Fruit fly (Drosophila melanogaster) whole organism, wandering third instar larva: Measurements from ENCODE around the gene CG31693.

Source experiments
- Abd-B ChIP-seq: fragments of >200 bp; optimal IDR thresholded peaks from 2 replicates; lab custom pipeline; 2017; ENCODE audit warnings: missing biosample characterization, missing genetic modification characterization
- CG32264 ChIP-seq: fragments of 200-800 bp; sonication (Bioruptor generic); optimal IDR thresholded peaks from 2 replicates; lab custom pipeline; 2016; ENCODE audit warnings: missing biosample characterization, missing genetic modification characterization
- CG9705 ChIP-seq: fragments of 200-800 bp; sonication (Bioruptor generic); optimal IDR thresholded peaks from 2 replicates; lab custom pipeline; 2018; ENCODE audit warnings: missing biosample characterization, mild to moderate bottlenecking, missing genetic modification characterization
- CrebA ChIP-seq: fragments of 200-800 bp; sonication (Bioruptor generic); optimal IDR thresholded peaks from 2 replicates; lab custom pipeline; 2016; ENCODE audit warnings: missing biosample characterization, mild to moderate bottlenecking, missing genetic modification characterization, borderline replicate concordance
- Dfd ChIP-seq: fragments of >200 bp; optimal IDR thresholded peaks from 2 replicates; lab custom pipeline; 2017; ENCODE audit warnings: missing biosample characterization, missing genetic modification characterization
- Dif ChIP-seq: fragments of 200-275, 200-300 bp; sonication (Bioruptor generic); optimal IDR thresholded peaks from 2 replicates; lab custom pipeline; 2018; ENCODE audit warnings: missing biosample characterization, missing genetic modification characterization; ENCODE audit not compliant: partially characterized antibody
- GATAd ChIP-seq: sonication (Bioruptor generic); optimal IDR thresholded peaks from 2 replicates; lab custom pipeline; 2016; ENCODE audit warnings: missing biosample characterization, missing genetic modification characterization
- Hnf4 ChIP-seq: fragments of 200-800 bp; sonication (Bioruptor generic); optimal IDR thresholded peaks from 2 replicates; lab custom pipeline; 2016; ENCODE audit warnings: missing biosample characterization, mild to moderate bottlenecking, missing genetic modification characterization
- Hr78 ChIP-seq: fragments of >200 bp; optimal IDR thresholded peaks from 2 replicates; lab custom pipeline; 2017; ENCODE audit warnings: missing biosample characterization, missing genetic modification characterization
- Hr83 ChIP-seq: fragments of 200-300 bp; sonication (Bioruptor generic); optimal IDR thresholded peaks from 2 replicates; lab custom pipeline; 2016; ENCODE audit warnings: missing biosample characterization, mild to moderate bottlenecking, missing genetic modification characterization, moderate library complexity; ENCODE audit not compliant: poor library complexity, severe bottlenecking
- Jra ChIP-seq: sonication (Bioruptor generic); optimal IDR thresholded peaks from 2 replicates; lab custom pipeline; 2016; ENCODE audit warnings: missing biosample characterization, missing genetic modification characterization
- Mio ChIP-seq: sonication (Bioruptor generic); optimal IDR thresholded peaks from 2 replicates; lab custom pipeline; 2016; ENCODE audit warnings: missing biosample characterization, missing genetic modification characterization
- Myc ChIP-seq: fragments of >200 bp; optimal IDR thresholded peaks from 2 replicates; lab custom pipeline; 2017
- N ChIP-seq: fragments of >200 bp; optimal IDR thresholded peaks from 2 replicates; lab custom pipeline; 2018; ENCODE audit warnings: missing biosample characterization, missing external identifiers, missing genetic modification characterization
- OdsH ChIP-seq: fragments of 200-800 bp; sonication (Bioruptor generic); optimal IDR thresholded peaks from 2 replicates; lab custom pipeline; 2016; ENCODE audit warnings: missing biosample characterization, mild to moderate bottlenecking, missing genetic modification characterization
- Rel ChIP-seq, 2 experiments: fragments of 200-800 bp; sonication (Bioruptor generic) in 1 of 2; optimal IDR thresholded peaks; 2 replicates in 1 of 2; 3 replicates in 1 of 2; lab custom pipeline; 2016 to 2019; ENCODE audit warnings: mild to moderate bottlenecking in 2 of 2, missing biosample characterization in 2 of 2, missing genetic modification characterization in 2 of 2, moderate library complexity in 1 of 2
- Sp1 ChIP-seq: fragments of 200-800 bp; sonication (Bioruptor generic); optimal IDR thresholded peaks from 3 replicates; lab custom pipeline; 2019; ENCODE audit warnings: missing biosample characterization, mild to moderate bottlenecking, missing genetic modification characterization, moderate library complexity
- Vsx2 ChIP-seq: fragments of 200-300, 225-300 bp; sonication (Bioruptor generic); optimal IDR thresholded peaks from 2 replicates; lab custom pipeline; 2018; ENCODE audit warnings: missing biosample characterization, missing genetic modification characterization; ENCODE audit not compliant: partially characterized antibody
- br ChIP-seq: fragments of 200-800 bp; sonication (Bioruptor generic); optimal IDR thresholded peaks from 2 replicates; lab custom pipeline; 2016; ENCODE audit warnings: missing biosample characterization, missing genetic modification characterization
- brk ChIP-seq: fragments of 200-800 bp; sonication (Bioruptor generic); optimal IDR thresholded peaks from 2 replicates; lab custom pipeline; 2016; ENCODE audit warnings: missing biosample characterization, mild to moderate bottlenecking, missing genetic modification characterization
- dl ChIP-seq, 2 experiments: fragments of 175-275, 200-275 bp in 1 of 2; fragments of 200-275 bp in 1 of 2; sonication (Bioruptor generic); optimal IDR thresholded peaks; lab custom pipeline; 2018; ENCODE audit warnings: mild to moderate bottlenecking in 2 of 2, missing biosample characterization in 2 of 2, missing genetic modification characterization in 2 of 2, moderate library complexity in 2 of 2; ENCODE audit not compliant: partially characterized antibody in 2 of 2, insufficient read depth in 1 of 2
- dmrt93B ChIP-seq: fragments of 200-800 bp; sonication (Bioruptor generic); optimal IDR thresholded peaks from 2 replicates; lab custom pipeline; 2018; ENCODE audit warnings: missing biosample characterization, mild to moderate bottlenecking, missing genetic modification characterization
- dsf ChIP-seq: sonication (Bioruptor generic); optimal IDR thresholded peaks from 2 replicates; lab custom pipeline; 2016; ENCODE audit warnings: missing biosample characterization, missing genetic modification characterization, borderline replicate concordance
- ey ChIP-seq: fragments of 200-800 bp; sonication (Bioruptor generic); optimal IDR thresholded peaks from 2 replicates; lab custom pipeline; 2016; ENCODE audit warnings: missing biosample characterization, missing genetic modification characterization
- foxo ChIP-seq, 2 experiments: fragments of 200-800 bp; sonication (Bioruptor generic); optimal IDR thresholded peaks; 2 replicates in 1 of 2; 3 replicates in 1 of 2; lab custom pipeline; 2016 to 2017; ENCODE audit warnings: missing biosample characterization in 2 of 2, missing genetic modification characterization in 2 of 2
- fru ChIP-seq: fragments of 200-800 bp; sonication (Bioruptor generic); optimal IDR thresholded peaks from 3 replicates; lab custom pipeline; 2016; ENCODE audit warnings: missing biosample characterization, mild to moderate bottlenecking, missing genetic modification characterization
- h ChIP-seq: fragments of 200-800 bp; sonication (Bioruptor generic); optimal IDR thresholded peaks from 3 replicates; lab custom pipeline; 2016; ENCODE audit warnings: missing biosample characterization, mild to moderate bottlenecking, missing genetic modification characterization
- jim ChIP-seq: fragments of 175-275, 200-325 bp; sonication (Bioruptor generic); optimal IDR thresholded peaks from 2 replicates; lab custom pipeline; 2016; ENCODE audit warnings: missing biosample characterization, mild to moderate bottlenecking, missing genetic modification characterization
- lola ChIP-seq: fragments of >200 bp; optimal IDR thresholded peaks from 2 replicates; lab custom pipeline; 2017; ENCODE audit warnings: missing biosample characterization, missing genetic modification characterization
- pan ChIP-seq: fragments of >200 bp; optimal IDR thresholded peaks from 2 replicates; lab custom pipeline; 2017
- psq ChIP-seq: fragments of 200-800 bp; sonication (Bioruptor generic); optimal IDR thresholded peaks from 3 replicates; lab custom pipeline; 2017; ENCODE audit warnings: missing biosample characterization, mild to moderate bottlenecking, missing genetic modification characterization, moderate library complexity
- rgr ChIP-seq: fragments of 200-800 bp; sonication (Bioruptor generic); optimal IDR thresholded peaks from 3 replicates; lab custom pipeline; 2016; ENCODE audit warnings: missing biosample characterization, mild to moderate bottlenecking, missing genetic modification characterization
- sage ChIP-seq: fragments of 200-800 bp; sonication (Bioruptor generic); optimal IDR thresholded peaks from 2 replicates; lab custom pipeline; 2016; ENCODE audit warnings: missing biosample characterization, mild to moderate bottlenecking, missing genetic modification characterization
- sv ChIP-seq: fragments of 200-800 bp; sonication (Bioruptor generic); optimal IDR thresholded peaks from 3 replicates; lab custom pipeline; 2016; ENCODE audit warnings: missing biosample characterization, missing genetic modification characterization
- tai ChIP-seq: sonication (Bioruptor generic); optimal IDR thresholded peaks from 2 replicates; lab custom pipeline; 2016; ENCODE audit warnings: missing biosample characterization, missing genetic modification characterization
- usp ChIP-seq: fragments of >200 bp; optimal IDR thresholded peaks from 2 replicates; lab custom pipeline; 2017; ENCODE audit warnings: missing biosample characterization, missing genetic modification characterization
- woc ChIP-seq: sonication (Bioruptor generic); optimal IDR thresholded peaks from 2 replicates; lab custom pipeline; 2016; ENCODE audit warnings: missing biosample characterization, mild to moderate bottlenecking, missing genetic modification characterization

Gene CG31693

dm6 chr2L:22018861-22019270 lies 3.9 kb downstream of the CG31693 start, which contains the start of gene tio:
Gene tio (plus strand): TSS chr2L:22019208.
- peak; percentile 14 for TF ChIP-seq Hnf4
- TF ChIP-seq Jra, result peak; percentile 69
- TF ChIP-seq h (GFP tag; lab: Kevin White, UChicago), result peak; percentile 43
- TF ChIP-seq rgr (GFP tag; lab: Kevin White, UChicago), result peak; percentile 9
- no peak for TF ChIP-seq ey (GFP tag; lab: Kevin White, UChicago)
- peak; percentile 91 to 93 for TF ChIP-seq dl (GFP tag; optimal IDR thresholded peaks at IDR 0.05; lab: Kevin White, UChicago; ENCODE audit: insufficient read depth in 1 of 2, partially characterized antibody in 2 of 2)
- no peak for TF ChIP-seq dmrt93B
- no peak for TF ChIP-seq lola (GFP tag; lab: Kevin White, UChicago)
- TF ChIP-seq Hr78, result no peak
- TF ChIP-seq Hr83 (GFP tag; lab: Kevin White, UChicago), result peak; percentile 87
- TF ChIP-seq GATAd (GFP tag; lab: Kevin White, UChicago), result no peak
- no peak for TF ChIP-seq dsf
- TF ChIP-seq Mio, result no peak
- peak; percentile 15 for TF ChIP-seq psq (GFP tag; lab: Kevin White, UChicago)
- peak; percentile 25 for TF ChIP-seq brk
- TF ChIP-seq Vsx2 (GFP tag; lab: Kevin White, UChicago), result peak; percentile 88
- TF ChIP-seq jim (GFP tag; lab: Kevin White, UChicago), result no peak
- peak; percentile 65 for TF ChIP-seq CrebA (GFP tag; lab: Kevin White, UChicago)
- TF ChIP-seq pan (lab: Kevin White, UChicago), result no peak
- TF ChIP-seq Dif (GFP tag; lab: Kevin White, UChicago), result peak; percentile 97

dm6 chr2L:22024362-22024761 lies 9.4 kb downstream of the CG31693 start:
- no peak for TF ChIP-seq fru (GFP tag; lab: Kevin White, UChicago)
- TF ChIP-seq CG9705 (GFP tag; lab: Kevin White, UChicago), result no peak
- no peak for TF ChIP-seq Hr78
- TF ChIP-seq jim (GFP tag; lab: Kevin White, UChicago), result no peak
- no peak for TF ChIP-seq Myc
- TF ChIP-seq Hr83 (GFP tag; lab: Kevin White, UChicago), result no peak
- no peak for TF ChIP-seq pan (lab: Kevin White, UChicago)
- TF ChIP-seq Sp1 (GFP tag; lab: Kevin White, UChicago), result no peak
- TF ChIP-seq sv (GFP tag; lab: Kevin White, UChicago), result no peak
- TF ChIP-seq sage (GFP tag; lab: Kevin White, UChicago), result no peak
- no peak for TF ChIP-seq woc (GFP tag; lab: Kevin White, UChicago)
- no peak for TF ChIP-seq Dfd (GFP tag; lab: Kevin White, UChicago)
- TF ChIP-seq dsf, result no peak
- no peak for TF ChIP-seq foxo (GFP tag; optimal IDR thresholded peaks at IDR 0.05; lab: Kevin White, UChicago)
- TF ChIP-seq N (GFP tag; lab: Kevin White, UChicago), result no peak
- TF ChIP-seq br, result no peak
- no peak for TF ChIP-seq tai (GFP tag; lab: Kevin White, UChicago)
- TF ChIP-seq CG32264 (GFP tag; lab: Kevin White, UChicago), result no peak
- TF ChIP-seq Abd-B (GFP tag; lab: Kevin White, UChicago), result no peak
- no peak for TF ChIP-seq rgr (GFP tag; lab: Kevin White, UChicago)
- TF ChIP-seq psq (GFP tag; lab: Kevin White, UChicago), result peak; percentile 44
- TF ChIP-seq Mio, result no peak
- no peak for TF ChIP-seq ey (GFP tag; lab: Kevin White, UChicago)
- no peak for TF ChIP-seq CrebA (GFP tag; lab: Kevin White, UChicago)
- TF ChIP-seq OdsH (GFP tag; lab: Kevin White, UChicago), result no peak
- peak; percentile 83 for TF ChIP-seq Vsx2 (GFP tag; lab: Kevin White, UChicago)
- TF ChIP-seq dl (GFP tag; optimal IDR thresholded peaks at IDR 0.05; lab: Kevin White, UChicago; ENCODE audit: insufficient read depth in 1 of 2, partially characterized antibody in 2 of 2), result peak; percentile 21 to 29
- peak; percentile 74 for TF ChIP-seq Dif (GFP tag; lab: Kevin White, UChicago)

dm6 chr2L:22036877-22037276 lies 21.9 kb downstream of the CG31693 start:
- no peak for TF ChIP-seq OdsH (GFP tag; lab: Kevin White, UChicago)
- TF ChIP-seq Myc, result no peak
- no peak for TF ChIP-seq lola (GFP tag; lab: Kevin White, UChicago)
- TF ChIP-seq Rel (GFP tag; optimal IDR thresholded peaks at IDR 0.05; lab: Kevin White, UChicago), result no peak
- no peak for TF ChIP-seq Rel (tag; optimal IDR thresholded peaks at IDR 0.05; lab: Kevin White, UChicago)
- TF ChIP-seq psq (GFP tag; lab: Kevin White, UChicago), result no peak
- TF ChIP-seq Abd-B (GFP tag; lab: Kevin White, UChicago), result no peak
- no peak for TF ChIP-seq dsf
- no peak for TF ChIP-seq Hnf4
- no peak for TF ChIP-seq Dfd (GFP tag; lab: Kevin White, UChicago)
- no peak for TF ChIP-seq rgr (GFP tag; lab: Kevin White, UChicago)
- no peak for TF ChIP-seq br
- TF ChIP-seq CrebA (GFP tag; lab: Kevin White, UChicago), result no peak
- no peak for TF ChIP-seq usp
- no peak for TF ChIP-seq Hr83 (GFP tag; lab: Kevin White, UChicago)
- no peak for TF ChIP-seq jim (GFP tag; lab: Kevin White, UChicago)
- TF ChIP-seq CG32264 (GFP tag; lab: Kevin White, UChicago), result no peak
